Fruit fly (Drosophila melanogaster) whole organism, embryonic: ENCODE measurements around the gene Ephrin.

Experiments used
- BEAF-32 ChIP-seq: fragments of 200-800 bp; sonication (Bioruptor generic); optimal IDR thresholded peaks from 3 replicates; lab custom pipeline; 2017; ENCODE audit warnings: missing biosample characterization, missing genetic modification characterization, mild to moderate bottlenecking, moderate library complexity, missing genetic modification reagents
- CG1024 ChIP-seq: fragments of 200-800 bp; sonication (Bioruptor generic); IDR thresholded peaks from 2 replicates; pipeline ENCODE4 v1.3.6; 2022; ENCODE audit warnings: missing biosample characterization, missing genetic modification characterization
- CG10274 ChIP-seq: fragments of 200-800 bp; sonication (Bioruptor generic); optimal IDR thresholded peaks from 3 replicates; lab custom pipeline; 2017; ENCODE audit warnings: missing biosample characterization, mild to moderate bottlenecking, missing genetic modification characterization
- CG1233 ChIP-seq: fragments of 200-800 bp; sonication (Bioruptor generic); optimal IDR thresholded peaks from 4 replicates; lab custom pipeline; 2018; ENCODE audit warnings: missing biosample characterization, mild to moderate bottlenecking, missing genetic modification characterization
- CG14014 ChIP-seq: fragments of 200-800 bp; sonication (Bioruptor generic); IDR thresholded peaks from 2 replicates; pipeline ENCODE4 v1.3.6; 2022; ENCODE audit warnings: missing biosample characterization, missing genetic modification characterization
- CG14710 ChIP-seq: fragments of 200-800 bp; sonication (Bioruptor generic); optimal IDR thresholded peaks from 3 replicates; lab custom pipeline; 2019; ENCODE audit warnings: missing biosample characterization, mild to moderate bottlenecking, missing genetic modification characterization, moderate library complexity
- CG1603 ChIP-seq: fragments of 200-800 bp; sonication (Bioruptor generic); optimal IDR thresholded peaks from 2 replicates; lab custom pipeline; 2019; ENCODE audit warnings: missing biosample characterization, mild to moderate bottlenecking, missing genetic modification characterization, moderate library complexity
- CG16863 ChIP-seq: fragments of 200-800 bp; sonication (Bioruptor generic); optimal IDR thresholded peaks from 3 replicates; lab custom pipeline; 2016; ENCODE audit warnings: missing biosample characterization, missing genetic modification characterization
- CG17359 ChIP-seq: fragments of 200-800 bp; sonication (Bioruptor generic); optimal IDR thresholded peaks from 3 replicates; lab custom pipeline; 2018; ENCODE audit warnings: missing biosample characterization, mild to moderate bottlenecking, missing genetic modification characterization, moderate library complexity
- CG2120 ChIP-seq: fragments of 200-800 bp; sonication (Bioruptor generic); optimal IDR thresholded peaks from 3 replicates; lab custom pipeline; 2016; ENCODE audit warnings: missing biosample characterization, missing genetic modification characterization
- CG2199 ChIP-seq: fragments of 200-800 bp; sonication (Bioruptor generic); IDR thresholded peaks from 3 replicates; pipeline ENCODE4 v1.3.6; 2022; ENCODE audit warnings: missing biosample characterization, missing genetic modification characterization
- CG30020 ChIP-seq: fragments of 200-800 bp; optimal IDR thresholded peaks from 2 replicates; lab custom pipeline; 2019; ENCODE audit warnings: missing biosample characterization, mild to moderate bottlenecking, missing genetic modification characterization, moderate library complexity
- CG32532 ChIP-seq: fragments of 200-800 bp; sonication (Bioruptor generic); IDR thresholded peaks from 2 replicates; pipeline ENCODE4 v1.3.6; 2022; ENCODE audit warnings: missing biosample characterization, missing genetic modification characterization
- CG34376 ChIP-seq: fragments of 200-800 bp; sonication (Bioruptor generic); optimal IDR thresholded peaks from 2 replicates; lab custom pipeline; 2018; ENCODE audit warnings: missing biosample characterization, mild to moderate bottlenecking, missing genetic modification characterization
- CG3995 ChIP-seq: fragments of 200-800 bp; sonication (Bioruptor generic); optimal IDR thresholded peaks from 3 replicates; lab custom pipeline; 2016; ENCODE audit warnings: missing biosample characterization, missing genetic modification characterization
- CG42726 ChIP-seq: fragments of 200-800 bp; sonication (Bioruptor generic); IDR thresholded peaks from 2 replicates; pipeline ENCODE4 v1.3.6; 2022; ENCODE audit warnings: missing biosample characterization, missing genetic modification characterization; ENCODE audit not compliant: partially characterized antibody
- CG4617 ChIP-seq: fragments of 200-800 bp; sonication (Bioruptor generic); optimal IDR thresholded peaks from 3 replicates; lab custom pipeline; 2016; ENCODE audit warnings: missing biosample characterization, missing genetic modification characterization, borderline replicate concordance
- CG5953 ChIP-seq: fragments of 200-800 bp; sonication (Bioruptor generic); IDR thresholded peaks from 2 replicates; pipeline ENCODE4 v1.3.6; 2022; ENCODE audit warnings: missing biosample characterization, missing genetic modification characterization
- CG8281 ChIP-seq: fragments of 200-800 bp; sonication (Bioruptor generic); optimal IDR thresholded peaks from 2 replicates; lab custom pipeline; 2018; ENCODE audit warnings: missing biosample characterization, mild to moderate bottlenecking, missing genetic modification characterization, moderate library complexity
- CG8290 ChIP-seq, 3 experiments: fragments of 200-800 bp; sonication (Bioruptor generic); optimal IDR thresholded peaks; 2 replicates each; lab custom pipeline; 2016 to 2019; ENCODE audit warnings: missing biosample characterization in 3 of 3, missing genetic modification characterization in 3 of 3, mild to moderate bottlenecking in 2 of 3, moderate library complexity in 1 of 3
- CG8478 ChIP-seq: fragments of >200 bp; optimal IDR thresholded peaks from 2 replicates; lab custom pipeline; 2018
- CG8924 ChIP-seq: fragments of 200-800 bp; optimal IDR thresholded peaks from 3 replicates; lab custom pipeline; 2019; ENCODE audit warnings: missing biosample characterization, mild to moderate bottlenecking, missing genetic modification characterization, moderate library complexity
- CG9437 ChIP-seq: fragments of 200-800 bp; sonication (Bioruptor generic); optimal IDR thresholded peaks from 2 replicates; lab custom pipeline; 2018; ENCODE audit warnings: missing biosample characterization, mild to moderate bottlenecking, missing genetic modification characterization
- Dbx ChIP-seq: fragments of 200-800 bp; sonication (Bioruptor generic); IDR thresholded peaks from 3 replicates; pipeline ENCODE4 v1.3.6; 2022; ENCODE audit warnings: missing biosample characterization, missing genetic modification characterization
- ERR ChIP-seq: fragments of 200-800 bp; sonication (Bioruptor generic); optimal IDR thresholded peaks from 2 replicates; lab custom pipeline; 2016; ENCODE audit warnings: missing biosample characterization, missing genetic modification characterization
- Med ChIP-seq: fragments of 200-800 bp; sonication (Bioruptor generic); peaks from one replicate; lab custom pipeline; 2016; ENCODE audit warnings: missing biosample characterization, missing genetic modification characterization, mild to moderate bottlenecking, inconsistent platforms, moderate library complexity
- Nf-YA ChIP-seq: fragments of 200-800 bp; sonication (Bioruptor generic); IDR thresholded peaks from 2 replicates; pipeline ENCODE4 v1.3.6; 2022; ENCODE audit warnings: missing biosample characterization, missing genetic modification characterization
- Nf-YB ChIP-seq: fragments of 200-800 bp; sonication (Bioruptor generic); optimal IDR thresholded peaks from 3 replicates; lab custom pipeline; 2019; ENCODE audit warnings: missing biosample characterization, mild to moderate bottlenecking, missing genetic modification characterization, moderate library complexity
- Oaz ChIP-seq: fragments of 200-800 bp; sonication (Bioruptor generic); IDR thresholded peaks from 2 replicates; pipeline ENCODE4 v1.3.6; 2022; ENCODE audit warnings: missing biosample characterization, missing genetic modification characterization
- Sry-β ChIP-seq: fragments of 200-800 bp; sonication (Bioruptor generic); optimal IDR thresholded peaks from 2 replicates; lab custom pipeline; 2018; ENCODE audit warnings: missing biosample characterization, mild to moderate bottlenecking, missing genetic modification characterization, moderate library complexity
- Stat92E ChIP-seq, 3 experiments: fragments of >200 bp in 2 of 3; fragments of 200-800 bp in 1 of 3; sonication (Bioruptor generic) in 1 of 3; optimal IDR thresholded peaks; 2 replicates each; lab custom pipeline; 2017 to 2019; ENCODE audit warnings: missing biosample characterization in 3 of 3, missing genetic modification characterization in 3 of 3, mild to moderate bottlenecking in 1 of 3, moderate library complexity in 1 of 3
- YL-1 ChIP-seq: fragments of 200-800 bp; sonication (Bioruptor generic); optimal IDR thresholded peaks from 3 replicates; lab custom pipeline; 2017; ENCODE audit warnings: missing biosample characterization, mild to moderate bottlenecking, missing genetic modification characterization
- ac ChIP-seq: fragments of 200-800 bp; sonication (Bioruptor generic); optimal IDR thresholded peaks from 3 replicates; lab custom pipeline; 2017; ENCODE audit warnings: missing biosample characterization, mild to moderate bottlenecking, missing genetic modification characterization
- br ChIP-seq: fragments of >200 bp; optimal IDR thresholded peaks from 2 replicates; lab custom pipeline; 2017
- chinmo ChIP-seq: fragments of 200-800 bp; sonication (Bioruptor generic); IDR thresholded peaks from 4 replicates; pipeline ENCODE4 v1.3.6; 2022; ENCODE audit warnings: missing biosample characterization, missing genetic modification characterization; ENCODE audit not compliant: partially characterized antibody
- eyg ChIP-seq: fragments of 200-800 bp; sonication (Bioruptor generic); optimal IDR thresholded peaks from 3 replicates; lab custom pipeline; 2016; ENCODE audit warnings: missing biosample characterization, missing genetic modification characterization
- fd102C ChIP-seq: fragments of 200-800 bp; sonication (Bioruptor generic); optimal IDR thresholded peaks from 2 replicates; lab custom pipeline; 2018; ENCODE audit warnings: missing biosample characterization, mild to moderate bottlenecking, missing genetic modification characterization, moderate library complexity
- ftz-f1 ChIP-seq: fragments of 200-800 bp; sonication (Bioruptor generic); optimal IDR thresholded peaks from 2 replicates; lab custom pipeline; 2016; ENCODE audit warnings: missing biosample characterization, missing genetic modification characterization
- gfzf ChIP-seq: fragments of 200-800 bp; sonication (Bioruptor generic); optimal IDR thresholded peaks from 2 replicates; lab custom pipeline; 2016; ENCODE audit warnings: missing biosample characterization, mild to moderate bottlenecking, missing genetic modification characterization, moderate library complexity
- grn ChIP-seq: fragments of 200-800 bp; sonication (Bioruptor generic); optimal IDR thresholded peaks from 3 replicates; lab custom pipeline; 2017; ENCODE audit warnings: missing biosample characterization, missing genetic modification characterization
- otp ChIP-seq: fragments of 200-800 bp; sonication (Bioruptor generic); IDR thresholded peaks from 3 replicates; pipeline ENCODE4, ENCODE4 v1.3.6; 2022; ENCODE audit warnings: missing biosample characterization, missing genetic modification characterization
- pfk ChIP-seq: fragments of 200-800 bp; sonication (Bioruptor generic); optimal IDR thresholded peaks from 2 replicates; lab custom pipeline; 2018; ENCODE audit warnings: missing biosample characterization, mild to moderate bottlenecking, missing genetic modification characterization, moderate library complexity
- row ChIP-seq: fragments of 200-800 bp; sonication (Bioruptor generic); IDR thresholded peaks from 3 replicates; pipeline ENCODE4 v1.3.6; 2022; ENCODE audit warnings: missing biosample characterization, missing genetic modification characterization
- ssp ChIP-seq: fragments of 200-800 bp; sonication (Bioruptor generic); IDR thresholded peaks from 2 replicates; pipeline ENCODE4 v1.3.6; 2022; ENCODE audit warnings: missing biosample characterization, missing genetic modification characterization
- stc ChIP-seq: fragments of 200-800 bp; sonication (Bioruptor generic); IDR thresholded peaks from 2 replicates; pipeline ENCODE4 v1.3.6; 2022; ENCODE audit warnings: missing biosample characterization, missing genetic modification characterization
- tna ChIP-seq: fragments of 200-800 bp; sonication (Bioruptor generic); IDR thresholded peaks from 2 replicates; pipeline ENCODE4 v1.3.6; 2022; ENCODE audit warnings: missing biosample characterization, missing genetic modification characterization; ENCODE audit not compliant: partially characterized antibody
- toy ChIP-seq: fragments of 200-800 bp; sonication (Bioruptor generic); IDR thresholded peaks from 2 replicates; pipeline ENCODE4 v1.3.6; 2022; ENCODE audit warnings: missing biosample characterization, missing genetic modification characterization
- zen ChIP-seq: fragments of 200-800 bp; sonication (Bioruptor generic); optimal IDR thresholded peaks from 3 replicates; lab custom pipeline; 2018; ENCODE audit warnings: missing biosample characterization, mild to moderate bottlenecking, missing genetic modification characterization, moderate library complexity
- zf30C ChIP-seq: fragments of 200-800 bp; sonication (Bioruptor generic); optimal IDR thresholded peaks from 3 replicates; lab custom pipeline; 2018; ENCODE audit warnings: missing biosample characterization, mild to moderate bottlenecking, missing genetic modification characterization

Gene Ephrin

dm6 chr4:610398-611319, 39.1 kb downstream of the Ephrin start, which contains the start of gene Eph (continued):
- TF ChIP-seq otp (GFP tag; lab: Robert Waterston, UW) (no peak), Sry-β (GFP tag; lab: Kevin White, UChicago) (no peak), CG34376 (no peak), CG42726 (GFP tag; lab: Robert Waterston, UW) (no peak), CG16863 (GFP tag; lab: Kevin White, UChicago) (no peak), ac (no peak), CG2120 (GFP tag; lab: Kevin White, UChicago) (no peak), CG1024 (GFP tag; lab: Robert Waterston, UW) (peak; percentile 96), fd102C (GFP tag; lab: Kevin White, UChicago) (no peak), Med (GFP tag; lab: Kevin White, UChicago) (peak; percentile 53), Nf-YB (no peak), Oaz (GFP tag; lab: Robert Waterston, UW) (no peak), Stat92E (GFP tag; optimal IDR thresholded peaks at IDR 0.05; lab: Kevin White, UChicago) (peak in 1 of 3 experiments; percentile 2), CG1233 (GFP tag; lab: Kevin White, UChicago) (no peak), Nf-YA (GFP tag; lab: Robert Waterston, UW) (no peak), tna (no peak), CG5953 (GFP tag; lab: Robert Waterston, UW) (no peak), CG8281 (no peak), CG17359 (peak; percentile 97), chinmo (GFP tag; lab: Robert Waterston, UW) (no peak), ERR (GFP tag; lab: Kevin White, UChicago) (no peak), CG2199 (GFP tag; lab: Robert Waterston, UW) (0 out of 3 replicates have a peak, but pooled peaks have one; percentile 48), row (GFP tag; lab: Robert Waterston, UW) (peak; percentile 66; the same call in 1 of the 3 replicates), eyg (no peak), CG4617 (GFP tag; lab: Kevin White, UChicago) (peak; percentile 60), zf30C (GFP tag; lab: Kevin White, UChicago) (no peak), zen (peak; percentile 58), BEAF-32 (peak; percentile 50), ssp (GFP tag; lab: Robert Waterston, UW) (peak; percentile 95), CG8478 (lab: Kevin White, UChicago) (no peak), CG32532 (GFP tag; lab: Robert Waterston, UW) (no peak), YL-1 (GFP tag; lab: Kevin White, UChicago) (peak; percentile 30), CG30020 (tag; lab: Kevin White, UChicago) (peak; percentile 100), CG8290 (GFP tag; optimal IDR thresholded peaks at IDR 0.05; lab: Kevin White, UChicago) (peak; percentile 20), CG8290 (tag; optimal IDR thresholded peaks at IDR 0.05; lab: Kevin White, UChicago) (no peak), ftz-f1 (GFP tag; lab: Kevin White, UChicago) (no peak), gfzf (no peak), Dbx (GFP tag; lab: Robert Waterston, UW) (no peak), pfk (peak; percentile 92), br (no peak), CG3995 (GFP tag; lab: Kevin White, UChicago) (no peak), CG14014 (no peak), CG8924 (no peak), CG1603 (tag; lab: Kevin White, UChicago) (peak; percentile 99), CG9437 (GFP tag; lab: Kevin White, UChicago) (peak; percentile 45), grn (GFP tag; lab: Kevin White, UChicago) (no peak), stc (GFP tag; lab: Robert Waterston, UW) (no peak), CG14710 (peak; percentile 50), CG10274 (GFP tag; lab: Kevin White, UChicago) (no peak), toy (GFP tag; lab: Robert Waterston, UW) (no peak)
